Fruit fly (Drosophila melanogaster): ENCODE results near the gene sgl.

sgl gene

dm6 chr3L:6968961-6969814 is 4.6 kb upstream of the sgl start, which contains the start of the genes Mis12 and CG9953 (continued):
- TF ChIP-seq CG7271 (tag; optimal IDR thresholded peaks at IDR 0.05) (no peak), zf30C (GFP tag; optimal IDR thresholded peaks at IDR 0.05) (no peak), CG7357 (GFP tag; IDR thresholded peaks at IDR 0.05) (no peak), CG3407 (GFP tag; optimal IDR thresholded peaks at IDR 0.05) (no peak), Oli (tag; optimal IDR thresholded peaks at IDR 0.05) (peak; percentile 11), slbo (GFP tag; IDR thresholded peaks at IDR 0.05) (peak; percentile 48), tio (GFP tag; optimal IDR thresholded peaks at IDR 0.05) (peak; percentile 68), pb (GFP tag; optimal IDR thresholded peaks at IDR 0.05) (no peak), BEAF-32 (GFP tag; optimal IDR thresholded peaks at IDR 0.05) (peak; percentile 19), CG15269 (tag; optimal IDR thresholded peaks at IDR 0.05) (peak; percentile 58), Ada2b (GFP tag; IDR thresholded peaks at IDR 0.05) (peak; percentile 17; the same call in 1 of the 2 replicates), CG8089 (GFP tag; optimal IDR thresholded peaks at IDR 0.05) (no peak), CG11093 (GFP tag; IDR thresholded peaks at IDR 0.05) (no peak), ftz-f1 (GFP tag; optimal IDR thresholded peaks at IDR 0.05) (no peak), chm (GFP tag; IDR thresholded peaks at IDR 0.05) (no peak), CG34422 (GFP tag; IDR thresholded peaks at IDR 0.05) (0 out of 3 replicates have a peak, but pooled peaks have one; percentile 30), Lhr (GFP tag; optimal IDR thresholded peaks at IDR 0.05) (no peak), CG11723 (GFP tag; optimal IDR thresholded peaks at IDR 0.05) (no peak), chinmo (GFP tag; IDR thresholded peaks at IDR 0.05; ENCODE audit: partially characterized antibody) (no peak), Fer2 (tag; optimal IDR thresholded peaks at IDR 0.05) (no peak), CG12299 (tag; optimal IDR thresholded peaks at IDR 0.05) (no peak), tx (GFP tag; optimal IDR thresholded peaks at IDR 0.05) (no peak), ttk (GFP tag; IDR thresholded peaks at IDR 0.05) (peak; percentile 62), crol (GFP tag; IDR thresholded peaks at IDR 0.05) (no peak), psq (GFP tag; optimal IDR thresholded peaks at IDR 0.05) (no peak), en (GFP tag; optimal IDR thresholded peaks at IDR 0.05) (no peak), CG13894 (tag; optimal IDR thresholded peaks at IDR 0.05) (no peak), Sox102F (GFP tag; optimal IDR thresholded peaks at IDR 0.05) (peak; percentile 12), Xbp1 (GFP tag; optimal IDR thresholded peaks at IDR 0.05) (peak; percentile 27), gsb-n (tag; optimal IDR thresholded peaks at IDR 0.05) (no peak), sima (GFP tag; optimal IDR thresholded peaks at IDR 0.05) (no peak), CG31441 (GFP tag; IDR thresholded peaks at IDR 0.05) (no peak; the same call in 1 of the 2 replicates), Camta (GFP tag; optimal IDR thresholded peaks at IDR 0.05) (no peak), CG18599 (GFP tag; optimal IDR thresholded peaks at IDR 0.05) (no peak), Dip3 (GFP tag; optimal IDR thresholded peaks at IDR 0.05) (no peak), chif (GFP tag; optimal IDR thresholded peaks at IDR 0.05) (no peak), Hmr (GFP tag; optimal IDR thresholded peaks at IDR 0.05) (no peak), eyg (GFP tag; optimal IDR thresholded peaks at IDR 0.05) (no peak), tup (GFP tag; optimal IDR thresholded peaks at IDR 0.05) (no peak), ham (GFP tag; IDR thresholded peaks at IDR 0.05) (no peak), Bteb2 (GFP tag; optimal IDR thresholded peaks at IDR 0.05) (peak; percentile 10), Hand (GFP tag; optimal IDR thresholded peaks at IDR 0.05) (no peak), zfh2 (GFP tag; optimal IDR thresholded peaks at IDR 0.05) (peak; percentile 14), CG1024 (GFP tag; IDR thresholded peaks at IDR 0.05) (peak; percentile 39; the same call in 1 of the 2 replicates), Deaf1 (tag; optimal IDR thresholded peaks at IDR 0.05) (no peak), CG32767 (GFP tag; IDR thresholded peaks at IDR 0.05) (0 out of 2 replicates have a peak, but pooled peaks have one; percentile 49), lov (optimal IDR thresholded peaks at IDR 0.05) (no peak), lov (GFP tag; IDR thresholded peaks at IDR 0.05) (no peak), hb (GFP tag; IDR thresholded peaks at IDR 0.05; ENCODE audit: partially characterized antibody) (no peak), H2.0 (GFP tag; IDR thresholded peaks at IDR 0.05) (peak; percentile 21)

All from whole organism, embryonic.